Worm (Caenorhabditis elegans): ENCODE results near the gene T05B9.2.
A peak's percentile ranks its signal among the peaks of the same experiment; 100 is the strongest.

T05B9.2 gene

ce11 chrII:11297217-11297738 lies 41.6 kb downstream of the T05B9.2 start, which contains the start of gene saps-1 (continued):
- no peak for TF ChIP-seq egl-18 (GFP tag; IDR thresholded peaks at IDR 0.05)
- no peak for TF ChIP-seq Y53G8AR.9 (GFP tag; conservative IDR thresholded peaks at IDR 0.05)
- no peak for TF ChIP-seq atf-7 (tag; optimal IDR thresholded peaks at IDR 0.05)
- TF ChIP-seq K11D2.4 (GFP tag; IDR thresholded peaks at IDR 0.05) = 0 out of 2 replicates have a peak, but pooled peaks have one; percentile 28
- no peak for TF ChIP-seq snpc-4 (GFP tag; optimal IDR thresholded peaks at IDR 0.05)
- peak in 2 of 4 experiments; percentile 12 to 44 for TF ChIP-seq snpc-4 (tag; optimal IDR thresholded peaks at IDR 0.05)
- TF ChIP-seq cebp-2 (GFP tag; IDR thresholded peaks at IDR 0.05) = no peak
- TF ChIP-seq lsy-27 (tag; optimal IDR thresholded peaks at IDR 0.05; ENCODE audit: borderline replicate concordance, insufficient read depth) = no peak
- TF ChIP-seq C06A6.2 (GFP tag; conservative IDR thresholded peaks at IDR 0.05) = no peak
- peak; percentile 1 for TF ChIP-seq hrde-1 (tag; optimal IDR thresholded peaks at IDR 0.05; ENCODE audit: borderline replicate concordance)
- TF ChIP-seq egl-44 (GFP tag; IDR thresholded peaks at IDR 0.05) = no peak
- TF ChIP-seq nhr-120 (GFP tag; IDR thresholded peaks at IDR 0.05) = no peak
- no peak for TF ChIP-seq mxl-1 (tag; optimal IDR thresholded peaks at IDR 0.05)
- TF ChIP-seq ceh-100 (GFP tag; IDR thresholded peaks at IDR 0.05) = no peak
- TF ChIP-seq madf-6 (GFP tag; IDR thresholded peaks at IDR 0.05) = peak; percentile 97
- peak; percentile 54 for TF ChIP-seq snpc-3.4 (tag; optimal IDR thresholded peaks at IDR 0.05)
- TF ChIP-seq dpff-1 (tag; optimal IDR thresholded peaks at IDR 0.05) = no peak
- TF ChIP-seq nfyb-1 (GFP tag; IDR thresholded peaks at IDR 0.05) = 0 out of 2 replicates have a peak, but pooled peaks have one; percentile 44
- no peak for TF ChIP-seq lin-26 (GFP tag; IDR thresholded peaks at IDR 0.05)
- TF ChIP-seq F49E8.2 (tag; optimal IDR thresholded peaks at IDR 0.05; ENCODE audit: insufficient read depth) = no peak
- TF ChIP-seq ceh-27 (GFP tag; optimal IDR thresholded peaks at IDR 0.05) = peak; percentile 8
- no peak for TF ChIP-seq C17E4.6 (GFP tag; IDR thresholded peaks at IDR 0.05)
- TF ChIP-seq pha-4 (tag; optimal IDR thresholded peaks at IDR 0.05) = no peak
- TF ChIP-seq dpl-1 (GFP tag; optimal IDR thresholded peaks at IDR 0.05) = peak; percentile 77
- TF ChIP-seq madf-8 (GFP tag; conservative IDR thresholded peaks at IDR 0.05) = peak; percentile 95
- TF ChIP-seq akir-1 (GFP tag; optimal IDR thresholded peaks at IDR 0.05) = no peak
- TF ChIP-seq F33H1.4 (GFP tag; IDR thresholded peaks at IDR 0.05) = peak; percentile 76
- no peak for TF ChIP-seq die-1 (tag; optimal IDR thresholded peaks at IDR 0.05)
- TF ChIP-seq tbx-9 (tag; optimal IDR thresholded peaks at IDR 0.05; ENCODE audit: borderline replicate concordance) = no peak
- TF ChIP-seq Y79H2A.3 (GFP tag; conservative IDR thresholded peaks at IDR 0.05) = no peak
- TF ChIP-seq nfya-1 (tag; optimal IDR thresholded peaks at IDR 0.05; ENCODE audit: borderline replicate concordance, insufficient read depth) = no peak
- TF ChIP-seq ceh-58 (GFP tag; IDR thresholded peaks at IDR 0.05) = no peak
- TF ChIP-seq ama-1 (optimal IDR thresholded peaks at IDR 0.05) = no peak
- TF ChIP-seq ama-1 (GFP tag; optimal IDR thresholded peaks at IDR 0.05) = no peak
- no peak for TF ChIP-seq egrh-3 (GFP tag; IDR thresholded peaks at IDR 0.05)
- TF ChIP-seq let-607 (tag; optimal IDR thresholded peaks at IDR 0.05) = no peak
- TF ChIP-seq nhr-90 (tag; optimal IDR thresholded peaks at IDR 0.05) = no peak
- TF ChIP-seq repo-1 (tag; optimal IDR thresholded peaks at IDR 0.05) = no peak
- no peak for TF ChIP-seq ztf-6 (GFP tag; IDR thresholded peaks at IDR 0.05)
- TF ChIP-seq nhr-27 (tag; optimal IDR thresholded peaks at IDR 0.05) = no peak
- peak; percentile 60 for TF ChIP-seq attf-5 (GFP tag; optimal IDR thresholded peaks at IDR 0.05)
- TF ChIP-seq mes-4 (tag; optimal IDR thresholded peaks at IDR 0.05) = no peak
- TF ChIP-seq hlh-26 (GFP tag; conservative IDR thresholded peaks at IDR 0.05) = no peak
- no peak for TF ChIP-seq F10E7.11 (tag; optimal IDR thresholded peaks at IDR 0.05)
- TF ChIP-seq F23B12.7 (tag; optimal IDR thresholded peaks at IDR 0.05; ENCODE audit: insufficient read depth) = no peak
- peak; percentile 87 for TF ChIP-seq efl-1 (GFP tag; optimal IDR thresholded peaks at IDR 0.05)
- TF ChIP-seq T26A5.8 (tag; optimal IDR thresholded peaks at IDR 0.05) = no peak
- peak; percentile 76 for TF ChIP-seq mcd-1 (GFP tag; IDR thresholded peaks at IDR 0.05)
- no peak for TF ChIP-seq ets-4 (GFP tag; optimal IDR thresholded peaks at IDR 0.05)
